Worm (Caenorhabditis elegans) whole organism, L4/young adult: ENCODE results near the gene ocam-1.

Experiments used
- W03F9.2 ChIP-seq: fragments of 150-350 bp; optimal IDR thresholded peaks from 2 replicates; lab custom pipeline; 2014; ENCODE audit warnings: missing biosample characterization, missing genetic modification characterization
- dao-5 ChIP-seq: sonication (generic microtip); optimal IDR thresholded peaks from 2 replicates; lab custom pipeline; 2016; ENCODE audit warnings: missing genotype, missing genetic modification characterization, moderate library complexity, missing compliant biosample characterization
- him-1 ChIP-seq: sonication (generic microtip); optimal IDR thresholded peaks from 2 replicates; lab custom pipeline; 2016; ENCODE audit warnings: missing genotype, missing genetic modification reagents, missing genetic modification characterization, missing compliant biosample characterization

DNA sequence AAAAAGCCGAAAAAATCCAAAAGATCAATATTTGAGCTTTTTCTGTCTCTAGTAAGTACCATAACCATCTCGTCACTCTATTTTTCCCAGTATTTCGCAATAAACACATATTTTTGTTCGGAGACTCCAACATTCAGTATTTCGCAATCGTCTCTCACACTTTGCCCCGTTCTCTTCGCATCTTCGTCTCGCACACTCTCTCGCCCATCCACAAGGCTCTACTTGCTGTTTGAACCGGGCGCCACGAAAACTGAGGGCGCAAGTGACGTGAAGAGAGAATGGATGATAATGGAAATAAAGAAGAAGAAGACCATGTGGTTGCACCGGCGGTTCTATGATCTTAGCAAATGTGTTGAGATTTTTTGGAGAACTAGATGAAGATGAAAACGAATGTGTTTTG is 32.6 kb upstream of the ocam-1 start:
- TF ChIP-seq him-1 (tag; lab: Kevin White, UChicago), result peak; percentile 84
- peak; percentile 76 for TF ChIP-seq W03F9.2
- no peak for TF ChIP-seq dao-5 (tag; lab: Kevin White, UChicago)
